Worm (Caenorhabditis elegans): ENCODE results near the gene C24H10.4.

The C24H10.4 gene

DNA sequence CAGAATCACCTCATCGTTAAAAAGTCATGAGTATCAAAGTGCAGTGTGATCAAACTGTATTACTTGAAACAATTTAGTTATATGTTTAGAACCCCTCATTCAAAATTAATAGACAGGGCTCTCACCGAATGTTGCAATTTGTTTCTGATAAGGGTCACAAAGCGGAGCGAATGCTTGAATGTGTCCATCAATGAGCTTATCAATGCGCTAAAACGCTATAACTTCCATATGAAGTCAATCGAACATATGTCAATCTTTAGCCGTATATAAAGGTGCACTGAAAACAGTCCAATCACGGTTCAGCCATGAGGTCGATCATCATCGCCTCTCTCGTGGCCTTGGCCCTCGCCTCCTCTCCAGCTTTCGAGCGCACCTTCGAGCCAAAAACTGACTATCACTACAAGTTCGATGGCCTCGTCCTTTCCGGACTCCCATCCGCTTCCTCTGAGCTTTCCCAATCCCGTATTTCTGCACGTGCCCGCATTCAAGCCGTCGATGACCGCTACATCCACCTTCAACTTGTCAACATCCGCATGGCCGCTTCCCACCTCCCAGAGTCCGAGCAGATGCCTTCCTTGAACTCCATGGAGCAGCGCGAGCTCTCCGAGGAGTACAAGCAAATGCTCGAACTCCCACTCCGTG is 41.8 kb upstream of the C24H10.4 start, which contains the start of gene vit-2 (continued):
- TF ChIP-seq ztf-28 (GFP tag; IDR thresholded peaks at IDR 0.05) (no peak), Y79H2A.3 (GFP tag; conservative IDR thresholded peaks at IDR 0.05) (no peak), ztf-18 (tag; optimal IDR thresholded peaks at IDR 0.05) (no peak), him-1 (tag; optimal IDR thresholded peaks at IDR 0.05) (no peak), ceh-58 (GFP tag; IDR thresholded peaks at IDR 0.05) (no peak), sdz-38 (tag; optimal IDR thresholded peaks at IDR 0.05) (no peak), Y53G8AR.9 (GFP tag; conservative IDR thresholded peaks at IDR 0.05) (peak; percentile 85; the same call in 1 of the 2 replicates), C17E4.6 (GFP tag; IDR thresholded peaks at IDR 0.05) (no peak), egrh-3 (GFP tag; IDR thresholded peaks at IDR 0.05) (peak; percentile 56; the same call in 1 of the 2 replicates), nhr-27 (tag; optimal IDR thresholded peaks at IDR 0.05) (no peak), mel-28 (tag; optimal IDR thresholded peaks at IDR 0.05; ENCODE audit: borderline replicate concordance) (no peak), nhr-179 (tag; optimal IDR thresholded peaks at IDR 0.05) (peak; percentile 47), unc-62 (GFP tag; optimal IDR thresholded peaks at IDR 0.05) (peak; percentile 86), die-1 (tag; optimal IDR thresholded peaks at IDR 0.05) (no peak), ceh-79 (tag; optimal IDR thresholded peaks at IDR 0.05) (no peak), repo-1 (tag; optimal IDR thresholded peaks at IDR 0.05) (peak; percentile 42), mcd-1 (GFP tag; IDR thresholded peaks at IDR 0.05) (peak; percentile 49; the same call in 1 of the 2 replicates), F37B4.10 (GFP tag; IDR thresholded peaks at IDR 0.05) (no peak), nfyb-1 (GFP tag; IDR thresholded peaks at IDR 0.05) (peak; percentile 83), F23B12.7 (tag; optimal IDR thresholded peaks at IDR 0.05; ENCODE audit: insufficient read depth) (no peak), sea-2 (GFP tag; IDR thresholded peaks at IDR 0.05) (no peak), rpc-1 (optimal IDR thresholded peaks at IDR 0.05) (no peak), rpc-1 (tag; optimal IDR thresholded peaks at IDR 0.05) (no peak)

DNA sequence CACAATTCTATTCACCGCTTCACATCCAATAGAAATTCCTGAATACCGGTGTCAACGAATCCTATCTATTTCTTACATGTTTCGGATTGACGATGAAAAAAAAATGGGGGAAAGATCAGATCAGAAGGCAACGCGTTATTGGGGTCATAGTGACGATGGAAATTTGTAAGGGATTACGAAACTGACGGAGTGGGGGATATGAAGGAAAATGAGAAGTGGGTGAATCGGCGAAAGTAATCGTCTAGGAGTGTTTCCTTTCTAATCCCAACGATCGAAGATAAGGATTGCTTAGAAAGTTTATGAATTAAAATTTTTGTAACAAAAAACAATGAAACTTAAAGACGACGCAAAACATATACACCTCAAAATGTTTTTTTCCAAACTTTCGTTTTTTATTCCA is 39.9 kb upstream of the C24H10.4 start:
- TF ChIP-seq B0035.1 (tag; optimal IDR thresholded peaks at IDR 0.05) (no peak), dpff-1 (tag; optimal IDR thresholded peaks at IDR 0.05) (no peak), chd-7 (tag; optimal IDR thresholded peaks at IDR 0.05) (no peak), F33H1.4 (GFP tag; IDR thresholded peaks at IDR 0.05) (no peak), repo-1 (tag; optimal IDR thresholded peaks at IDR 0.05) (no peak), F57A8.1 (GFP tag; optimal IDR thresholded peaks at IDR 0.05) (no peak), hrde-1 (tag; optimal IDR thresholded peaks at IDR 0.05; ENCODE audit: borderline replicate concordance) (no peak), efl-1 (GFP tag; optimal IDR thresholded peaks at IDR 0.05) (no peak), madf-3 (GFP tag; IDR thresholded peaks at IDR 0.05) (no peak)

DNA sequence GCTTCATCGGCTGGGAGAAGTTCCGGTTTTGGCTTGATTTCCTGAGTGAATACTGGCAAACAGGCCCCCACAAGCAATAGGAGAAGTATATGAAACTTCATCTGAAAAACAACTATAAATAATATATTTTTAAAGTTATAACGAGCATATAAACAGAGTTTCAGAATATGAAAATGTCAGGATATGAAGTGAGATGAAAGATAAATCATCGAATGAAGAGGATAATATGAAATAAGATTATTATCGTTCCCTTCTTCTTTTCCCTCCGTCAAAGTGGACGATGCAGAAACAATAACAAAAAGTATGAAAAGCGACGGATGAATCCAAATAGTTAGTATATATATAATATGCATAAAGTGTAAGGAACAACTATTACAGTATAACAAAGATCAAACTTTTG is 37.9 kb upstream of the C24H10.4 start, which contains the start of gene acn-1:
Gene acn-1, minus strand, starts transcription at position 101 of the 400 bp plus-strand sequence.
- TF ChIP-seq nfyb-1 (GFP tag; IDR thresholded peaks at IDR 0.05) = no peak
- TF ChIP-seq lin-26 (GFP tag; IDR thresholded peaks at IDR 0.05) = no peak
- no peak for TF ChIP-seq dox-1 (GFP tag; IDR thresholded peaks at IDR 0.05)
- TF ChIP-seq ztf-25 (GFP tag; IDR thresholded peaks at IDR 0.05) = no peak
- TF ChIP-seq ztf-18 (tag; optimal IDR thresholded peaks at IDR 0.05) = no peak
- no peak for TF ChIP-seq C06A6.2 (GFP tag; conservative IDR thresholded peaks at IDR 0.05)
- TF ChIP-seq rec-8 (tag; optimal IDR thresholded peaks at IDR 0.05) = no peak
- no peak for TF ChIP-seq dpl-1 (GFP tag; optimal IDR thresholded peaks at IDR 0.05)

Data from whole organism, young adult.